Fruit fly (Drosophila melanogaster) whole organism, wandering third instar larva: ENCODE data around the gene Obp99c.

Source experiments
- Hr83 ChIP-seq: fragments of 200-300 bp; sonication (Bioruptor generic); optimal IDR thresholded peaks from 2 replicates; lab custom pipeline; 2016; ENCODE audit warnings: missing biosample characterization, mild to moderate bottlenecking, missing genetic modification characterization, moderate library complexity; ENCODE audit not compliant: poor library complexity, severe bottlenecking
- foxo ChIP-seq, 2 experiments: fragments of 200-800 bp; sonication (Bioruptor generic); optimal IDR thresholded peaks; 2 replicates in 1 of 2; 3 replicates in 1 of 2; lab custom pipeline; 2016 to 2017; ENCODE audit warnings: missing biosample characterization in 2 of 2, missing genetic modification characterization in 2 of 2
- h ChIP-seq: fragments of 200-800 bp; sonication (Bioruptor generic); optimal IDR thresholded peaks from 3 replicates; lab custom pipeline; 2016; ENCODE audit warnings: missing biosample characterization, mild to moderate bottlenecking, missing genetic modification characterization
- usp ChIP-seq: fragments of >200 bp; optimal IDR thresholded peaks from 2 replicates; lab custom pipeline; 2017; ENCODE audit warnings: missing biosample characterization, missing genetic modification characterization

Obp99c gene

dm6 chr3R:29651488-29651887, 37.6 kb downstream of the Obp99c start:
- TF ChIP-seq Hr83 (GFP tag; lab: Kevin White, UChicago), result no peak
- peak in 1 of 2 experiments; percentile 8 for TF ChIP-seq foxo (GFP tag; optimal IDR thresholded peaks at IDR 0.05; lab: Kevin White, UChicago)
- no peak for TF ChIP-seq usp (GFP tag; lab: Kevin White, UChicago)
- peak; percentile 1 for TF ChIP-seq h (GFP tag; lab: Kevin White, UChicago)
